Worm (Caenorhabditis elegans) whole organism, L3 larva: ENCODE results near the gene oma-2.

ENCODE experiments used
- R02D3.7 ChIP-seq: fragments of 150-350 bp; optimal IDR thresholded peaks from 2 replicates; lab custom pipeline; 2014; ENCODE audit warnings: missing biosample characterization, missing genetic modification characterization
- ZK546.5 ChIP-seq: sonication (generic microtip); optimal IDR thresholded peaks from 2 replicates; lab custom pipeline; 2017; ENCODE audit warnings: missing biosample characterization, missing genetic modification characterization
- ama-1 ChIP-seq: fragments of 150-350 bp; optimal IDR thresholded peaks from 2 replicates; lab custom pipeline; 2018
- ceh-82 ChIP-seq: fragments of 150-350 bp; optimal IDR thresholded peaks from 2 replicates; lab custom pipeline; 2014; ENCODE audit warnings: missing biosample characterization, missing genetic modification characterization
- fkh-10 ChIP-seq: sonication (generic microtip); optimal IDR thresholded peaks from 2 replicates; lab custom pipeline; 2017; ENCODE audit warnings: missing biosample characterization, missing genetic modification reagents, missing genetic modification characterization
- fos-1 ChIP-seq: fragments of 150-350 bp; optimal IDR thresholded peaks from 2 replicates; lab custom pipeline; 2014; ENCODE audit warnings: missing biosample characterization, missing genetic modification characterization
- mdl-1 ChIP-seq: fragments of 150-350 bp; optimal IDR thresholded peaks from 2 replicates; lab custom pipeline; 2014; ENCODE audit warnings: missing biosample characterization, missing genetic modification characterization
- nfya-1 ChIP-seq: sonication (generic microtip); optimal IDR thresholded peaks from 2 replicates; lab custom pipeline; 2017; ENCODE audit warnings: missing genetic modification characterization, mild to moderate bottlenecking, missing compliant biosample characterization, antibody characterized with exemption, moderate library complexity; ENCODE audit not compliant: insufficient read depth
- nhr-11 ChIP-seq: fragments of 150-350 bp; optimal IDR thresholded peaks from 2 replicates; lab custom pipeline; 2014; ENCODE audit warnings: missing biosample characterization, missing genetic modification characterization
- nhr-77 ChIP-seq: fragments of 150-350 bp; optimal IDR thresholded peaks from 2 replicates; lab custom pipeline; 2014; ENCODE audit warnings: missing biosample characterization, missing genetic modification characterization
- unc-62 ChIP-seq: fragments of 150-350 bp; sonication (generic microtip); optimal IDR thresholded peaks from 4 replicates; lab custom pipeline; 2014; ENCODE audit warnings: missing biosample characterization, missing genetic modification reagents, missing genetic modification characterization

- TF ChIP-seq ceh-82 (tag; lab: Kevin White, UChicago) (no peak), nfya-1 (no peak), ZK546.5 (tag; lab: Kevin White, UChicago) (no peak), R02D3.7 (tag; lab: Kevin White, UChicago) (no peak), fkh-10 (GFP tag; lab: Kevin White, UChicago) (no peak), fos-1 (no peak), nhr-77 (no peak), unc-62 (GFP tag; lab: Kevin White, UChicago) (no peak), mdl-1 (tag; lab: Kevin White, UChicago) (no peak), ama-1 (lab: Kevin White, UChicago) (no peak), nhr-11 (tag; lab: Kevin White, UChicago) (no peak)
Measured at ce11 chrV:7995878-7996277, 33.4 kb upstream of the oma-2 start, which contains the start of gene Y97E10AR.2.
